Fruit fly (Drosophila melanogaster) Kc167 (cell line): ENCODE data around the gene mtg.

ENCODE experiments used
- Sin3A ChIP-seq: fragments of >200 bp; optimal IDR thresholded peaks from 2 replicates; lab custom pipeline; 2018; ENCODE audit warnings: missing external identifiers
- h ChIP-seq: fragments of >200 bp; optimal IDR thresholded peaks from 3 replicates; lab custom pipeline; 2018; ENCODE audit warnings: missing external identifiers
- insv ChIP-seq: fragments of >200 bp; optimal IDR thresholded peaks from 3 replicates; lab custom pipeline; 2018; ENCODE audit warnings: missing external identifiers
- psq ChIP-seq: fragments of >200 bp; optimal IDR thresholded peaks from 2 replicates; lab custom pipeline; 2017; ENCODE audit warnings: missing external identifiers
- ttk ChIP-seq: sonication (Bioruptor generic); optimal IDR thresholded peaks from 2 replicates; lab custom pipeline; 2017; ENCODE audit warnings: missing external identifiers

dm6 chr3R:8287697-8288096 is 37.4 kb downstream of the mtg start, which contains the start of gene Nazo:
- no peak for TF ChIP-seq ttk
- TF ChIP-seq Sin3A (lab: Kevin White, UChicago): no peak
- no peak for TF ChIP-seq psq (lab: Kevin White, UChicago)
- no peak for TF ChIP-seq h (lab: Kevin White, UChicago)
- no peak for TF ChIP-seq insv (lab: Kevin White, UChicago)
